Fruit fly (Drosophila melanogaster) whole organism, adult: ENCODE measurements around the gene Cpr97Ea.

Experiments
- CG1620 ChIP-seq: fragments of 200-800 bp; sonication (Bioruptor generic); optimal IDR thresholded peaks from 2 replicates; lab custom pipeline; 2016; ENCODE audit warnings: missing biosample characterization, missing genetic modification characterization
- CG33017 ChIP-seq: fragments of 200-800 bp; sonication (Bioruptor generic); optimal IDR thresholded peaks from 2 replicates; lab custom pipeline; 2018; ENCODE audit warnings: missing biosample characterization, mild to moderate bottlenecking, missing genetic modification characterization, moderate library complexity
- CG5204 ChIP-seq: fragments of 200-800 bp; sonication (Bioruptor generic); optimal IDR thresholded peaks from 2 replicates; lab custom pipeline; 2016; ENCODE audit warnings: missing biosample characterization, missing genetic modification characterization
- CG7045 ChIP-seq: fragments of 200-800 bp; sonication (Bioruptor generic); optimal IDR thresholded peaks from 2 replicates; lab custom pipeline; 2017; ENCODE audit warnings: missing biosample characterization, mild to moderate bottlenecking, missing genetic modification characterization
- Clk ChIP-seq: fragments of 200-800 bp; sonication (Bioruptor generic); optimal IDR thresholded peaks from 2 replicates; lab custom pipeline; 2017; ENCODE audit warnings: missing biosample characterization, missing genetic modification characterization
- Mnt ChIP-seq: fragments of 200-800 bp; sonication (Bioruptor generic); optimal IDR thresholded peaks from 2 replicates; lab custom pipeline; 2016; ENCODE audit warnings: missing biosample characterization, mild to moderate bottlenecking, missing genetic modification characterization
- cic ChIP-seq: fragments of 200-800 bp; sonication (Bioruptor generic); optimal IDR thresholded peaks from 2 replicates; lab custom pipeline; 2017; ENCODE audit warnings: missing biosample characterization, mild to moderate bottlenecking, missing genetic modification characterization, moderate library complexity
- cnc ChIP-seq, 2 experiments: fragments of >200 bp; optimal IDR thresholded peaks; 2 replicates each; lab custom pipeline; 2017
- ovo ChIP-seq: fragments of 200-800 bp; sonication (Bioruptor generic); optimal IDR thresholded peaks from 2 replicates; lab custom pipeline; 2016; ENCODE audit warnings: missing biosample characterization, missing genetic modification characterization
- pad ChIP-seq: fragments of 200-800 bp; sonication (Bioruptor generic); optimal IDR thresholded peaks from 3 replicates; lab custom pipeline; 2017; ENCODE audit warnings: missing biosample characterization, missing genetic modification characterization, mild to moderate bottlenecking, moderate library complexity, missing genetic modification reagents
- toe ChIP-seq: fragments of 200-800 bp; sonication (Bioruptor generic); optimal IDR thresholded peaks from 2 replicates; lab custom pipeline; 2016; ENCODE audit warnings: missing biosample characterization, missing genetic modification characterization

DNA sequence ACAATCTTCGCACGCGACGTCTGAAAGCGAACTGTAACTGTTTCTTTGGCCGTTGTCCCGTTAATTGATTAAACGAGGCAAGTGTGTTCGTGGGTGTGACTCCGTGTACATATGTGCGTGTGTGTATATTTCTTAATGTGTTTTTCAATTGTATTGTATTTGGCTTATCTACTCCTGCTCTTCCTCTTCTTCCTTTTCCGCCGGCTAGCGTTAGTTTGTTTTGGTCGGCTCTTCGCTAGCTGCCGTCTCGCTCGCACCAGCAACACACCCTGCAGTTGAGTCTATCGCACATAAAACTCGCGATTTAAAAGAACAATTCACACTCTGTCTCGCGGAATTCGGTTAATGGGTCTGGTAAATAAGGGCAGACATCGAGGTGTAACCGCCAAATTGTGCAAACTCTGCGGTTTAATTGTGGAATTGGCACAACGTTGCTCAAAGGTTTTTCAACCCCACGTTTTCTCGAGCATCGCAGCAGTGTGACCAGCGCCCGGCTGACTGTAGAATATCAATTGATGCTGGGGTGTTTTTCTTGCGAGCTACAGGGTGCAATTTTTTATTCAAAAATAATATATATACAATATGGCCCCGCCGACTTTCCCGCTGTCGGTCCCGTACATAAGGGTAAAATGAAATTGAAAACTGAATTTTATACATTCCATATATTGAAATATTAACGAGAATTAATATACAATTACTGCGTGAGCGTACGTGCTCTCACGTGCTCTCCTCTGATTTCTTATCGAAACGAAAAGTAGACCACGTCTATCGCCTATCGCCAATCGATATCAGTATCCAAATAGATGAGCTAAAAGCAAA lies 24.4 kb upstream of the Cpr97Ea start, which contains the start of the genes gb and CG5815:
- TF ChIP-seq CG7045 (GFP tag; lab: Kevin White, UChicago) (peak; percentile 91), cic (GFP tag; lab: Kevin White, UChicago) (peak; percentile 96), CG5204 (peak; percentile 88), pad (GFP tag; lab: Kevin White, UChicago) (peak; percentile 76), Mnt (GFP tag; lab: Kevin White, UChicago) (peak; percentile 90), CG1620 (GFP tag; lab: Kevin White, UChicago) (peak; percentile 91), CG33017 (peak; percentile 85), cnc (optimal IDR thresholded peaks at IDR 0.05; lab: Kevin White, UChicago) (no peak), ovo (GFP tag; lab: Kevin White, UChicago) (peak; percentile 81), toe (GFP tag; lab: Kevin White, UChicago) (peak; percentile 93), Clk (GFP tag; lab: Kevin White, UChicago) (peak; percentile 83)
